Fruit fly (Drosophila melanogaster): ENCODE data around the gene CG15370.
A peak's percentile ranks its signal among the peaks of the same experiment; 100 is the strongest.

DNA sequence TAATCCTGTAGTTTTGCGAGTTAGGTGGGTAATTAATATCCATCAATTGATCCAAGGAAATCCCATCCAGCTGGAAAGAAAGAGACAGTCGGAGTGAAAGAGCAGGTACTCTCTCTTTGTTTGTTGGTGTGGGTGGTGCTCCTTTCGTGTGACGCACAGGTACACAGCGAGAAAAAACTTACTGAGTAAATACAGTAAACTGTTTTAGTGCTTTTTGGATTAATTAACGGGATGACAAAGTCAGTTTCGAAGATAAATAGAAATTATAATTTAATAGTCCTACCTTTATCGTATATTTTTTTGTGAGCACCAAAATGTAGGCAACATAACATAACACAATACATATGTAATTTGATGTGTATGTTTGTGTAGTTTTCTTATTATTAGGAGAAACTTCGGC lies 22.8 kb downstream of the CG15370 start:
- TF ChIP-seq CG8319 (GFP tag; optimal IDR thresholded peaks at IDR 0.05) (no peak), CG16779 (tag; optimal IDR thresholded peaks at IDR 0.05) (no peak), CG32006 (GFP tag; optimal IDR thresholded peaks at IDR 0.05) (peak; percentile 62), Sox102F (GFP tag; optimal IDR thresholded peaks at IDR 0.05) (no peak), CG15336 (GFP tag; IDR thresholded peaks at IDR 0.05) (peak; percentile 61; the same call in 1 of the 2 replicates), CG10631 (GFP tag; optimal IDR thresholded peaks at IDR 0.05) (peak; percentile 52), esn (GFP tag; optimal IDR thresholded peaks at IDR 0.05) (peak; percentile 62), CG6163 (GFP tag; IDR thresholded peaks at IDR 0.05) (peak; percentile 79), CG11294 (GFP tag; IDR thresholded peaks at IDR 0.05) (no peak), Eip78C (GFP tag) (peak; percentile 79), CG6792 (GFP tag; optimal IDR thresholded peaks at IDR 0.05) (peak; percentile 14), topi (GFP tag; optimal IDR thresholded peaks at IDR 0.05) (peak; percentile 37)
